Worm (Caenorhabditis elegans) whole organism, L4 larva: Measurements from ENCODE around the gene srbc-16.

Experiments used
- F26F4.8 ChIP-seq: fragments of 200-800 bp; sonication (Bioruptor generic); conservative IDR thresholded peaks from 2 replicates; pipeline ENCODE4 v1.3.6; 2022; ENCODE audit warnings: missing genetic modification characterization, missing compliant biosample characterization
- F49E8.2 ChIP-seq: sonication (generic microtip); optimal IDR thresholded peaks from 2 replicates; lab custom pipeline; 2016; ENCODE audit warnings: missing compliant biosample characterization, mild to moderate bottlenecking, missing genetic modification characterization, borderline replicate concordance
- Y48G9A.11 ChIP-seq: fragments of 200-800 bp; sonication (Bioruptor generic); IDR thresholded peaks from 2 replicates; pipeline ENCODE4 v1.3.6; 2022; ENCODE audit warnings: missing genetic modification reagents, missing genetic modification characterization, missing compliant biosample characterization
- arid-1 ChIP-seq: fragments of 200-800 bp; sonication (Bioruptor generic); conservative IDR thresholded peaks from 2 replicates; pipeline ENCODE4 v1.3.6; 2022; ENCODE audit warnings: missing genetic modification reagents, missing genetic modification characterization, missing compliant biosample characterization
- ceh-20 ChIP-seq: fragments of 200-800 bp; sonication (Bioruptor generic); IDR thresholded peaks from 2 replicates; pipeline ENCODE4 v1.3.6; 2022; ENCODE audit warnings: missing genetic modification reagents, missing genetic modification characterization, missing compliant biosample characterization
- ceh-44 ChIP-seq: fragments of 200-800 bp; sonication (Bioruptor generic); IDR thresholded peaks from 2 replicates; pipeline ENCODE4 v1.3.6; 2022; ENCODE audit warnings: missing genetic modification reagents, missing genetic modification characterization, missing compliant biosample characterization
- ces-1 ChIP-seq: fragments of 150-350 bp; sonication (generic microtip); optimal IDR thresholded peaks from 4 replicates; lab custom pipeline; 2014; ENCODE audit warnings: missing biosample characterization, missing genetic modification reagents, missing genetic modification characterization
- cey-2 ChIP-seq: sonication (generic microtip); optimal IDR thresholded peaks from 3 replicates; lab custom pipeline; 2017; ENCODE audit warnings: missing genetic modification characterization, mild to moderate bottlenecking, missing compliant biosample characterization, antibody characterized with exemption, borderline replicate concordance; ENCODE audit not compliant: insufficient read depth
- daf-16 ChIP-seq, 3 experiments: sonication (generic microtip); optimal IDR thresholded peaks; 2 replicates each; lab custom pipeline; 2016 to 2017; ENCODE audit warnings: missing genetic modification characterization in 3 of 3, missing genetic modification reagents in 3 of 3, mild to moderate bottlenecking in 2 of 3, missing compliant biosample characterization in 2 of 3, missing biosample characterization in 1 of 3, moderate library complexity in 1 of 3
- daf-8 ChIP-seq: fragments of 200-800 bp; sonication (Bioruptor generic); IDR thresholded peaks from 2 replicates; pipeline ENCODE4 v1.3.6; 2022; ENCODE audit warnings: missing genetic modification characterization, missing compliant biosample characterization
- dmd-6 ChIP-seq: fragments of 200-800 bp; sonication (Bioruptor generic); IDR thresholded peaks from 2 replicates; pipeline ENCODE4 v1.3.6; 2022; ENCODE audit warnings: missing genetic modification reagents, missing genetic modification characterization, missing compliant biosample characterization
- dve-1 ChIP-seq: sonication (generic microtip); optimal IDR thresholded peaks from 2 replicates; lab custom pipeline; 2017; ENCODE audit warnings: antibody characterized with exemption, mild to moderate bottlenecking, missing genetic modification characterization, missing compliant biosample characterization; ENCODE audit not compliant: insufficient read depth
- fkh-10 ChIP-seq: fragments of 150-350 bp; optimal IDR thresholded peaks from 2 replicates; lab custom pipeline; 2014; ENCODE audit warnings: missing biosample characterization, missing genetic modification reagents, missing genetic modification characterization
- fos-1 ChIP-seq: fragments of 150-350 bp; optimal IDR thresholded peaks from 2 replicates; lab custom pipeline; 2014; ENCODE audit warnings: missing biosample characterization, missing genetic modification characterization
- hlh-30 ChIP-seq: sonication (generic microtip); optimal IDR thresholded peaks from 2 replicates; lab custom pipeline; 2017; ENCODE audit warnings: antibody characterized with exemption, mild to moderate bottlenecking, missing genetic modification characterization, missing compliant biosample characterization; ENCODE audit not compliant: insufficient read depth
- lin-1 ChIP-seq: fragments of 200-800 bp; sonication (Bioruptor generic); IDR thresholded peaks from 2 replicates; pipeline ENCODE4 v1.3.6; 2022; ENCODE audit warnings: missing genetic modification reagents, missing genetic modification characterization, missing compliant biosample characterization
- lin-13 ChIP-seq: fragments of 150-350 bp; optimal IDR thresholded peaks from 2 replicates; lab custom pipeline; 2014; ENCODE audit warnings: missing biosample characterization, missing genetic modification reagents, missing genetic modification characterization
- lin-15B ChIP-seq: fragments of 150-350 bp; sonication (generic microtip); optimal IDR thresholded peaks from 3 replicates; lab custom pipeline; 2014; ENCODE audit warnings: missing biosample characterization, missing genetic modification characterization
- lin-29 ChIP-seq: fragments of 200-800 bp; sonication (Bioruptor generic); IDR thresholded peaks from 2 replicates; pipeline ENCODE4 v1.3.6; 2022; ENCODE audit warnings: missing genetic modification reagents, missing genetic modification characterization, missing compliant biosample characterization
- lin-39 ChIP-seq: fragments of 150-350 bp; optimal IDR thresholded peaks from 2 replicates; lab custom pipeline; 2014; ENCODE audit warnings: missing biosample characterization, missing genetic modification reagents, missing genetic modification characterization
- madf-5 ChIP-seq, 2 experiments: fragments of 200-800 bp; sonication (Bioruptor generic); IDR thresholded peaks; 2 replicates each; pipeline ENCODE4 v1.3.6; 2022; ENCODE audit warnings: missing compliant biosample characterization in 2 of 2, missing genetic modification characterization in 2 of 2
- madf-9 ChIP-seq: fragments of 200-800 bp; sonication (Bioruptor generic); conservative IDR thresholded peaks from 2 replicates; pipeline ENCODE4 v1.3.6; 2022; ENCODE audit warnings: missing genetic modification reagents, missing genetic modification characterization, missing compliant biosample characterization
- mdt-29 ChIP-seq: fragments of 200-800 bp; sonication (Bioruptor generic); IDR thresholded peaks from 2 replicates; pipeline ENCODE4 v1.3.6; 2022; ENCODE audit warnings: missing genetic modification reagents, missing genetic modification characterization, missing compliant biosample characterization
- mes-2 ChIP-seq: sonication (generic microtip); optimal IDR thresholded peaks from 2 replicates; lab custom pipeline; 2016; ENCODE audit warnings: missing genotype, mild to moderate bottlenecking, missing genetic modification characterization, missing compliant biosample characterization; ENCODE audit not compliant: poor library complexity, severe bottlenecking
- mxl-3 ChIP-seq: fragments of 200-800 bp; sonication (Bioruptor generic); optimal IDR thresholded peaks from 2 replicates; lab custom pipeline; 2018; ENCODE audit warnings: mild to moderate bottlenecking, missing genetic modification characterization, missing compliant biosample characterization
- nhr-28 ChIP-seq: fragments of 150-350 bp; optimal IDR thresholded peaks from 2 replicates; lab custom pipeline; 2014; ENCODE audit warnings: missing biosample characterization, missing genetic modification characterization
- nhr-42 ChIP-seq: fragments of 200-800 bp; sonication (Bioruptor generic); IDR thresholded peaks from 2 replicates; pipeline ENCODE4 v1.3.6; 2022; ENCODE audit warnings: missing genetic modification characterization, missing compliant biosample characterization
- nhr-48 ChIP-seq: sonication (generic microtip); optimal IDR thresholded peaks from 2 replicates; lab custom pipeline; 2016; ENCODE audit warnings: mild to moderate bottlenecking, missing genetic modification characterization, missing compliant biosample characterization
- nhr-6 ChIP-seq: fragments of 150-350 bp; optimal IDR thresholded peaks from 2 replicates; lab custom pipeline; 2014; ENCODE audit warnings: missing biosample characterization, missing genetic modification characterization
- pha-4 ChIP-seq, 2 experiments: fragments of 150-350 bp in 1 of 2; fragments of 200-800 bp in 1 of 2; sonication (Bioruptor generic) in 1 of 2; IDR thresholded peaks in 1 of 2; optimal IDR thresholded peaks in 1 of 2; 2 replicates each; pipeline versions ENCODE4 v1.3.6 to Lab custom; 2014 to 2022; ENCODE audit warnings: missing genetic modification characterization in 2 of 2, missing genetic modification reagents in 2 of 2, missing biosample characterization in 1 of 2, missing compliant biosample characterization in 1 of 2
- php-3 ChIP-seq: fragments of 200-800 bp; sonication (Bioruptor generic); IDR thresholded peaks from 2 replicates; pipeline ENCODE4 v1.3.6; 2022; ENCODE audit warnings: missing genetic modification reagents, missing genetic modification characterization, missing compliant biosample characterization
- pqm-1 ChIP-seq: sonication (generic microtip); optimal IDR thresholded peaks from 2 replicates; lab custom pipeline; 2017; ENCODE audit warnings: missing biosample characterization, missing genetic modification characterization
- rbr-2 ChIP-seq: sonication (generic microtip); optimal IDR thresholded peaks from 2 replicates; lab custom pipeline; 2016; ENCODE audit warnings: missing genotype, missing genetic modification characterization, missing compliant biosample characterization
- zag-1 ChIP-seq: fragments of 150-350 bp; optimal IDR thresholded peaks from 2 replicates; lab custom pipeline; 2014; ENCODE audit warnings: missing biosample characterization, missing genetic modification characterization
- zip-11 ChIP-seq: fragments of 200-800 bp; sonication (Bioruptor generic); IDR thresholded peaks from 2 replicates; pipeline ENCODE4 v1.3.6; 2022; ENCODE audit warnings: missing genetic modification characterization, missing compliant biosample characterization
- ztf-7 ChIP-seq: fragments of 150-350 bp; optimal IDR thresholded peaks from 2 replicates; lab custom pipeline; 2014; ENCODE audit warnings: missing biosample characterization, missing genetic modification characterization

Gene srbc-16

DNA sequence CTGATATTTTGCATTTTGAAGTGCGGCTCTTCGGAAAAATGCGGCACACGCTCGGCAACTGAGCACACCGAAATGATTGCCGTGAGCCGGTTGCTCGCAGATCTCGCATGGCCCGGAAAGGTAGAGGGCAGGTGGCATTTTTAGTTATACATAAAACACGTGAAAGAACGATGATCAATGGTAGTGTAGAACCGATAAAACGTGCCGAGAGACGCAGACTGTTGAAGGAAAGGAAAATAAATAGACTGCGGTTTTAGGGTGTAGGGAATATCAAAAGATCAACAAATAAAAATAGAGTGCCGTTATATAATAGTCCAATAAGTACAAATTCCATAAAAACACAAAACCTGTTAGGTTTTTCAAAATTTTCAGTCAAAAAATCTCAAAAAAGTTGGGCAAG is 30.1 kb downstream of the srbc-16 start, which contains the start of gene nhr-133 (continued):
- TF ChIP-seq nhr-42 (GFP tag; lab: Robert Waterston, UW) = no peak
- TF ChIP-seq lin-13 (GFP tag; lab: Kevin White, UChicago) = no peak
- TF ChIP-seq pqm-1 (tag; lab: Kevin White, UChicago) = no peak
- TF ChIP-seq arid-1 (GFP tag; lab: Robert Waterston, UW) = no peak
- TF ChIP-seq fos-1 (tag; lab: Kevin White, UChicago) = no peak
- TF ChIP-seq ztf-7 (tag; lab: Kevin White, UChicago) = no peak
- TF ChIP-seq F49E8.2 (tag; lab: Kevin White, UChicago) = no peak
- TF ChIP-seq mxl-3 (GFP tag; lab: Kevin White, UChicago) = peak; percentile 81
- no peak for TF ChIP-seq lin-15B (tag; lab: Kevin White, UChicago)
- no peak for TF ChIP-seq F26F4.8
- TF ChIP-seq zip-11 (GFP tag; lab: Robert Waterston, UW) = no peak
- no peak for TF ChIP-seq madf-9 (GFP tag; lab: Robert Waterston, UW)
- no peak for TF ChIP-seq rbr-2 (tag; lab: Kevin White, UChicago)
- TF ChIP-seq Y48G9A.11 = no peak
- TF ChIP-seq php-3 = no peak
- no peak for TF ChIP-seq zag-1
- TF ChIP-seq nhr-48 (tag; lab: Kevin White, UChicago) = no peak
- no peak for TF ChIP-seq mdt-29
- TF ChIP-seq ceh-20 (GFP tag; lab: Robert Waterston, UW) = no peak
- TF ChIP-seq ceh-44 = no peak
- no peak for TF ChIP-seq ces-1
- no peak for TF ChIP-seq lin-29 (GFP tag; lab: Robert Waterston, UW)
- TF ChIP-seq lin-1 (GFP tag; lab: Robert Waterston, UW) = no peak
- no peak for TF ChIP-seq pha-4 (GFP tag; IDR thresholded peaks at IDR 0.05; lab: Robert Waterston, UW)
- peak; percentile 9 for TF ChIP-seq pha-4 (tag; optimal IDR thresholded peaks at IDR 0.05; lab: Kevin White, UChicago)

DNA sequence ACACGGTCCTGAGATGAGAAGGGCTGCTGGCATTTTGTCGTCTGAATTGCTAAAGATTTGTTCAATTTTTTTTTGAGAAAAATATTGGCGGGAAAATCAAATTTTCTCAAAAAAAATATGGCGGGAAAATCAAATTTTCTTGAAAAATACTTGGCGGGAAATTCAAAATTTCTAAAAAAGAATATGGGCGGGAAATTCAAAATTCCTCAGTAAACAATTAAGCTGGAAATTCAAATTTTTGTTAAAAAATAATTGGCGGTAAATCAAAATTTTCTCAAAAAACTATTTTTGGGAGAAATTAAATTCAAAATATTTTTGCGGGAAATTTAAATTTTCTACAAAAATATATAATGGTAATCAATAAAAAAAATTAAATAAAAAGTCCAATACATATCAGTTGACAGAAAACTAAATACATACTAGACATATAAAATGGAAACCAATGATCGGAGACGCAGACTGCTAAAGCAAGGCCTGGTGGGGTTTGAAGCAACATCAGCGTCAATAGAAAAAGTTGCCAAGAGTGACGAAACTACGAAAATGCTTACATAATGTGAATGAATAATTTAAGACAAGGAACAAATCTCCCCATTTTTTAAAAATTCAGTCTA is 32.7 kb downstream of the srbc-16 start, which contains the start of gene nhr-184:
nhr-184 (minus strand) TSS at position 51 of the 611 bp plus-strand sequence.
- no peak for TF ChIP-seq daf-8 (GFP tag; lab: Robert Waterston, UW)
- TF ChIP-seq dmd-6 (GFP tag; lab: Robert Waterston, UW) = no peak; the same call in 1 of the 2 replicates
- no peak for TF ChIP-seq ceh-44
- TF ChIP-seq php-3 = no peak
- TF ChIP-seq fkh-10 (GFP tag; lab: Kevin White, UChicago) = no peak
- TF ChIP-seq daf-16 (GFP tag; optimal IDR thresholded peaks at IDR 0.05; lab: Kevin White, UChicago) = no peak
- TF ChIP-seq daf-16 (tag; optimal IDR thresholded peaks at IDR 0.05; lab: Kevin White, UChicago) = peak; percentile 81
- no peak for TF ChIP-seq pha-4 (GFP tag; IDR thresholded peaks at IDR 0.05; lab: Robert Waterston, UW)
- peak; percentile 45 for TF ChIP-seq pha-4 (tag; optimal IDR thresholded peaks at IDR 0.05; lab: Kevin White, UChicago)
- peak; percentile 65 for TF ChIP-seq nhr-28 (tag; lab: Kevin White, UChicago)
- TF ChIP-seq nhr-6 = peak; percentile 4
- no peak for TF ChIP-seq cey-2 (tag; lab: Kevin White, UChicago)
- TF ChIP-seq madf-9 (GFP tag; lab: Robert Waterston, UW) = no peak
- no peak for TF ChIP-seq lin-29 (GFP tag; lab: Robert Waterston, UW)
- peak; percentile 44 for TF ChIP-seq hlh-30 (tag; lab: Kevin White, UChicago)
- no peak for TF ChIP-seq lin-39
- TF ChIP-seq mes-2 (tag; lab: Kevin White, UChicago) = peak; percentile 40
- no peak for TF ChIP-seq madf-5 (GFP tag; IDR thresholded peaks at IDR 0.05; lab: Robert Waterston, UW)
- TF ChIP-seq nhr-42 (GFP tag; lab: Robert Waterston, UW) = no peak
- TF ChIP-seq dve-1 = peak; percentile 46
